Fruit fly (Drosophila melanogaster): ENCODE results near the gene Wdr24.
A peak's percentile ranks its signal among the peaks of the same experiment; 100 is the strongest.

Wdr24 gene

DNA sequence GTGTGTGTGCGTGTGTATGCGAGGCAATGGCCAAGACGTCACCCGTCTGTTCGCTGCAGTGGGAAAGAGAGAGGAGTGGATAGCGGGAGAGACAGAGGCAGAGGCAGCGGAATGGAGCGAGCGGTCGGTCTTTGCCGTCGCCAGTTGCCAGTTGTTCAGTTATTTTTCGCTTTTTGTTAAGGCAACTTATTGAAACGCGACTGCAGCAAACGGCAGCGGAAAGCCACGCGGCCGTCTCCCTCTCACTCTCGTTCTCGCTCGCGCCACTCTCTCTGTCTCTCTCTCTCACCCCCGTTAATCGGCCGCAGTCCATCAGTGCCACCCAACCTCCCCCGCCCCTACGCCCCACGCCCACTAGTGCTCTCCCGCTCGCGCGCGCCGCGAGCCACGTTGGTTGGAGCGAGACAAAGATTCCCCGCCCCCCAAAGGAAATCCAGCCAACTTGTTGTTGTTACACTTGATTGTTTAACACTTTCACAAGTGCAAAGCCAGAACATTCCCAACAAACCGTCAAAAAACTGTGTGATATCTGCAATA is 28.0 kb upstream of the Wdr24 start (continued):
- no peak for TF ChIP-seq dysf (GFP tag; IDR thresholded peaks at IDR 0.05)
- TF ChIP-seq CG8478 (optimal IDR thresholded peaks at IDR 0.05) = peak; percentile 96
- no peak for TF ChIP-seq D (optimal IDR thresholded peaks at IDR 0.05)
- TF ChIP-seq D (GFP tag; optimal IDR thresholded peaks at IDR 0.05) = peak; percentile 8
- TF ChIP-seq Med (GFP tag) = peak; percentile 92
- no peak for TF ChIP-seq corto (GFP tag; optimal IDR thresholded peaks at IDR 0.05)
- TF ChIP-seq slbo (GFP tag; IDR thresholded peaks at IDR 0.05) = no peak; the same call in 1 of the 2 replicates
- no peak for TF ChIP-seq NfI (GFP tag; optimal IDR thresholded peaks at IDR 0.05)
- no peak for TF ChIP-seq h (optimal IDR thresholded peaks at IDR 0.05)
- no peak for TF ChIP-seq danr (GFP tag; IDR thresholded peaks at IDR 0.05)
- TF ChIP-seq CG15601 (tag; optimal IDR thresholded peaks at IDR 0.05) = peak; percentile 16
- no peak for TF ChIP-seq CG12299 (tag; optimal IDR thresholded peaks at IDR 0.05)
- no peak for TF ChIP-seq Ets65A (GFP tag)
- TF ChIP-seq CG1024 (GFP tag; IDR thresholded peaks at IDR 0.05) = no peak
- peak; percentile 62 for TF ChIP-seq BtbVII (GFP tag; optimal IDR thresholded peaks at IDR 0.05)
- no peak for TF ChIP-seq ewg (GFP tag; optimal IDR thresholded peaks at IDR 0.05)
- TF ChIP-seq schlank (tag; optimal IDR thresholded peaks at IDR 0.05) = peak; percentile 1
- TF ChIP-seq ftz-f1 (GFP tag; optimal IDR thresholded peaks at IDR 0.05) = peak; percentile 17
- no peak for TF ChIP-seq CG10366 (GFP tag; IDR thresholded peaks at IDR 0.05)
- TF ChIP-seq sob (GFP tag; IDR thresholded peaks at IDR 0.05) = peak; percentile 60; the same call in 1 of the 2 replicates
- TF ChIP-seq Hr78 (GFP tag; optimal IDR thresholded peaks at IDR 0.05) = peak in 1 of 2 experiments; percentile 45
- TF ChIP-seq Rfx (GFP tag; IDR thresholded peaks at IDR 0.05) = peak; percentile 22; the same call in 1 of the 2 replicates
- no peak for TF ChIP-seq CG2875 (GFP tag; optimal IDR thresholded peaks at IDR 0.05)
- TF ChIP-seq C15 (GFP tag; IDR thresholded peaks at IDR 0.05) = no peak
- TF ChIP-seq sens-2 (GFP tag; IDR thresholded peaks at IDR 0.05) = peak; percentile 62
- TF ChIP-seq gem (tag; optimal IDR thresholded peaks at IDR 0.05) = no peak
- 0 out of 2 replicates have a peak, but pooled peaks have one; percentile 19 for TF ChIP-seq al (GFP tag; IDR thresholded peaks at IDR 0.05)
- peak; percentile 39 for TF ChIP-seq CG10274 (GFP tag; optimal IDR thresholded peaks at IDR 0.05)
- TF ChIP-seq jumu (GFP tag; optimal IDR thresholded peaks at IDR 0.05) = no peak
- no peak for TF ChIP-seq Dad (GFP tag; optimal IDR thresholded peaks at IDR 0.05)
- peak; percentile 62 for TF ChIP-seq Blimp-1 (GFP tag; optimal IDR thresholded peaks at IDR 0.05)
- TF ChIP-seq Nf-YC (tag; optimal IDR thresholded peaks at IDR 0.05) = peak; percentile 78
- TF ChIP-seq CG16813 (GFP tag; IDR thresholded peaks at IDR 0.05; ENCODE audit: partially characterized antibody) = peak; percentile 37; the same call in 1 of the 3 replicates
- TF ChIP-seq oc (tag; optimal IDR thresholded peaks at IDR 0.05) = peak; percentile 61
- peak; percentile 60; the same call in 1 of the 2 replicates for TF ChIP-seq bbx (GFP tag; IDR thresholded peaks at IDR 0.05; ENCODE audit: partially characterized antibody)
- peak in 1 of 2 experiments; percentile 40 for TF ChIP-seq bsh (GFP tag; optimal IDR thresholded peaks at IDR 0.05)
- TF ChIP-seq ranshi (GFP tag; IDR thresholded peaks at IDR 0.05) = no peak
- TF ChIP-seq sug (tag; optimal IDR thresholded peaks at IDR 0.05) = peak; percentile 58
- peak; percentile 89 for TF ChIP-seq Adf1 (GFP tag; IDR thresholded peaks at IDR 0.05)
- TF ChIP-seq zen2 (GFP tag; IDR thresholded peaks at IDR 0.05; ENCODE audit: partially characterized antibody) = peak; percentile 60; the same call in 2 of the 3 replicates
- TF ChIP-seq tap (tag; optimal IDR thresholded peaks at IDR 0.05) = peak; percentile 5
- no peak for TF ChIP-seq CG1647 (GFP tag; optimal IDR thresholded peaks at IDR 0.05)
- no peak for TF ChIP-seq az2 (GFP tag; optimal IDR thresholded peaks at IDR 0.05)
- peak; percentile 76 for TF ChIP-seq kay (GFP tag; optimal IDR thresholded peaks at IDR 0.05)
- peak; percentile 41; the same call in 1 of the 2 replicates for TF ChIP-seq nerfin-2 (GFP tag; IDR thresholded peaks at IDR 0.05; ENCODE audit: partially characterized antibody)
- no peak for TF ChIP-seq CG8281 (tag; optimal IDR thresholded peaks at IDR 0.05)
- TF ChIP-seq Aef1 (GFP tag; IDR thresholded peaks at IDR 0.05) = peak; percentile 78
- peak; percentile 65; the same call in 2 of the 3 replicates for TF ChIP-seq so (GFP tag; IDR thresholded peaks at IDR 0.05)
- no peak for TF ChIP-seq MTF-1 (GFP tag; optimal IDR thresholded peaks at IDR 0.05; ENCODE audit: borderline replicate concordance)
- TF ChIP-seq CG3838 (GFP tag; optimal IDR thresholded peaks at IDR 0.05) = no peak
